ENCODE assay signal across 3 fruit fly cellular contexts in the genomic region with DNA sequence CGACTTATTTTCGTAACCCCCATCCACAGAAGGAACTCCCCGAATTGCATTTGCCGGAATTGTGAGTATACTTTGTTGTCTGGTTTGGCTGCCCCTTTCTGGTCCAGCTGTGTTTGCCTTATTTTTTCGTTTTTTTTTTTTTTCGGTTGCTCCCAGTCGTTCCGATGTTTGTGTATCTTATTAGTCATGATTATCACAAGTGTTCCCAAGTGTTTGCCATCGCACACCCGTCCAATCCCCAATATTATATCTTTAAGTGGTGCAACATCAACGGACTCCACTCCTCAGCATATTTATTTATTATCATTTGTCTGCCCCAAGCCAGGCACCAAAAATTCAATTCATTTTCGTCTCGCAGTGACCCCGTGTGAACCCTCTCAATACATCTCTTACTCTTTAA.
A peak's percentile ranks its signal among the peaks of the same experiment; 100 is the strongest.
TF ChIP-seq lines count a peak whose summit lies in the region.

No protein-coding gene starts in this region.

- TF ChIP-seq CTCF in whole organism, embryonic (GFP tag; optimal IDR thresholded peaks at IDR 0.05; lab: Kevin White, UChicago) = no peak

TF ChIP-seq in whole organism, embryonic, 481 proteins besides CTCF, POLR2A, EP300 and RAD21:
- peak; percentile 76 for TF ChIP-seq sens (GFP tag; lab: Kevin White, UChicago)
- peak; percentile 7 for TF ChIP-seq lbe (GFP tag; optimal IDR thresholded peaks at IDR 0.05; lab: Kevin White, UChicago)
- peak; percentile 28 for TF ChIP-seq sqz (GFP tag; optimal IDR thresholded peaks at IDR 0.05; lab: Kevin White, UChicago)
- TF ChIP-seq Hr78 (GFP tag; optimal IDR thresholded peaks at IDR 0.05; lab: Kevin White, UChicago) = peak in 1 of 2 experiments; percentile 43
- TF ChIP-seq CG4820 (GFP tag; optimal IDR thresholded peaks at IDR 0.05; lab: Kevin White, UChicago) = no peak
- TF ChIP-seq vvl (GFP tag; IDR thresholded peaks at IDR 0.05; lab: Robert Waterston, UW) = peak; percentile 15; the same call in 1 of the 2 replicates

TF ChIP-seq in whole organism, prepupa, 60 proteins besides CTCF, POLR2A, EP300 and RAD21:
- TF ChIP-seq Hr39 (GFP tag; optimal IDR thresholded peaks at IDR 0.05; lab: Kevin White, UChicago) (no peak), vri (GFP tag; optimal IDR thresholded peaks at IDR 0.05; lab: Kevin White, UChicago) (peak; percentile 29), fkh (GFP tag; optimal IDR thresholded peaks at IDR 0.05; lab: Kevin White, UChicago) (peak; percentile 56), net (GFP tag; optimal IDR thresholded peaks at IDR 0.05; lab: Kevin White, UChicago) (no peak), svp (GFP tag; lab: Kevin White, UChicago) (peak; percentile 16), CG6163 (GFP tag; IDR thresholded peaks at IDR 0.05; lab: Robert Waterston, UW) (no peak), dac (GFP tag; optimal IDR thresholded peaks at IDR 0.05; lab: Kevin White, UChicago) (no peak), pdm3 (GFP tag; optimal IDR thresholded peaks at IDR 0.05; lab: Kevin White, UChicago) (no peak), salr (GFP tag; optimal IDR thresholded peaks at IDR 0.05; lab: Kevin White, UChicago) (no peak), CG11294 (GFP tag; IDR thresholded peaks at IDR 0.05; lab: Robert Waterston, UW) (no peak), CG11762 (GFP tag; optimal IDR thresholded peaks at IDR 0.05; lab: Kevin White, UChicago; ENCODE audit: insufficient read depth) (no peak)
TF ChIP-seq in whole organism, prepupa: peak in this region for 3.

TF ChIP-seq in whole organism, wandering third instar larva, 38 proteins besides CTCF, POLR2A, EP300 and RAD21:
- TF ChIP-seq lola (GFP tag; optimal IDR thresholded peaks at IDR 0.05; lab: Kevin White, UChicago) (no peak), jim (GFP tag; optimal IDR thresholded peaks at IDR 0.05; lab: Kevin White, UChicago) (no peak), Hr78 (GFP tag; optimal IDR thresholded peaks at IDR 0.05; lab: Kevin White, UChicago) (no peak), Myc (optimal IDR thresholded peaks at IDR 0.05; lab: Kevin White, UChicago) (no peak), brk (GFP tag; optimal IDR thresholded peaks at IDR 0.05; lab: Kevin White, UChicago) (no peak), Rel (GFP tag; optimal IDR thresholded peaks at IDR 0.05; lab: Kevin White, UChicago) (no peak), Rel (tag; optimal IDR thresholded peaks at IDR 0.05; lab: Kevin White, UChicago) (peak; percentile 72), sv (GFP tag; optimal IDR thresholded peaks at IDR 0.05; lab: Kevin White, UChicago) (no peak), Vsx2 (GFP tag; optimal IDR thresholded peaks at IDR 0.05; lab: Kevin White, UChicago; ENCODE audit: partially characterized antibody) (no peak), woc (GFP tag; optimal IDR thresholded peaks at IDR 0.05; lab: Kevin White, UChicago) (no peak), Mio (GFP tag; optimal IDR thresholded peaks at IDR 0.05; lab: Kevin White, UChicago) (no peak), fru (GFP tag; optimal IDR thresholded peaks at IDR 0.05; lab: Kevin White, UChicago) (peak; percentile 8), Sp1 (GFP tag; optimal IDR thresholded peaks at IDR 0.05; lab: Kevin White, UChicago) (no peak), dsf (GFP tag; optimal IDR thresholded peaks at IDR 0.05; lab: Kevin White, UChicago; ENCODE audit: borderline replicate concordance) (no peak), pan (optimal IDR thresholded peaks at IDR 0.05; lab: Kevin White, UChicago) (no peak), Jra (GFP tag; optimal IDR thresholded peaks at IDR 0.05; lab: Kevin White, UChicago) (no peak), sage (GFP tag; optimal IDR thresholded peaks at IDR 0.05; lab: Kevin White, UChicago) (no peak), ey (GFP tag; optimal IDR thresholded peaks at IDR 0.05; lab: Kevin White, UChicago) (no peak), usp (GFP tag; optimal IDR thresholded peaks at IDR 0.05; lab: Kevin White, UChicago) (no peak), Hr83 (GFP tag; optimal IDR thresholded peaks at IDR 0.05; lab: Kevin White, UChicago; ENCODE audit: poor library complexity, severe bottlenecking) (peak; percentile 28), CrebA (GFP tag; optimal IDR thresholded peaks at IDR 0.05; lab: Kevin White, UChicago; ENCODE audit: borderline replicate concordance) (no peak), tai (GFP tag; optimal IDR thresholded peaks at IDR 0.05; lab: Kevin White, UChicago) (no peak), Abd-B (GFP tag; optimal IDR thresholded peaks at IDR 0.05; lab: Kevin White, UChicago) (no peak), Dif (GFP tag; optimal IDR thresholded peaks at IDR 0.05; lab: Kevin White, UChicago; ENCODE audit: partially characterized antibody) (no peak), foxo (GFP tag; optimal IDR thresholded peaks at IDR 0.05; lab: Kevin White, UChicago) (peak in 1 of 2 experiments; percentile 20), br (GFP tag; optimal IDR thresholded peaks at IDR 0.05; lab: Kevin White, UChicago) (peak; percentile 0), GATAd (GFP tag; optimal IDR thresholded peaks at IDR 0.05; lab: Kevin White, UChicago) (no peak), dl (GFP tag; optimal IDR thresholded peaks at IDR 0.05; lab: Kevin White, UChicago; ENCODE audit: insufficient read depth in 1 of 2, partially characterized antibody in 2 of 2) (no peak), N (GFP tag; optimal IDR thresholded peaks at IDR 0.05; lab: Kevin White, UChicago) (no peak), Hnf4 (GFP tag; optimal IDR thresholded peaks at IDR 0.05; lab: Kevin White, UChicago) (no peak), dmrt93B (GFP tag; optimal IDR thresholded peaks at IDR 0.05; lab: Kevin White, UChicago) (no peak), CG9705 (GFP tag; optimal IDR thresholded peaks at IDR 0.05; lab: Kevin White, UChicago) (no peak), OdsH (GFP tag; optimal IDR thresholded peaks at IDR 0.05; lab: Kevin White, UChicago) (peak; percentile 28), CG32264 (GFP tag; optimal IDR thresholded peaks at IDR 0.05; lab: Kevin White, UChicago) (no peak), psq (GFP tag; optimal IDR thresholded peaks at IDR 0.05; lab: Kevin White, UChicago) (peak; percentile 11), rgr (GFP tag; optimal IDR thresholded peaks at IDR 0.05; lab: Kevin White, UChicago) (peak; percentile 51), HLH106 (tag; optimal IDR thresholded peaks at IDR 0.05; lab: Kevin White, UChicago) (no peak), Dfd (GFP tag; optimal IDR thresholded peaks at IDR 0.05; lab: Kevin White, UChicago) (no peak), h (GFP tag; optimal IDR thresholded peaks at IDR 0.05; lab: Kevin White, UChicago) (peak; percentile 15)
